Worm (Caenorhabditis elegans): Measurements from ENCODE around the gene dli-1.

dli-1 gene

ce11 chrIV:13098652-13099051 lies at the start of gene dli-1, which contains the start of the genes tin-9.2 and exos-4.1:
dli-1 (minus strand) TSS chrIV:13098792.
tin-9.2 (plus strand) TSS chrIV:13098995.
exos-4.1 (plus strand) TSS chrIV:13098999.
- TF ChIP-seq attf-5 (GFP tag; optimal IDR thresholded peaks at IDR 0.05) = peak; percentile 80
- no peak for TF ChIP-seq let-526 (GFP tag; IDR thresholded peaks at IDR 0.05)
- TF ChIP-seq attf-3 (GFP tag; conservative IDR thresholded peaks at IDR 0.05) = peak; percentile 29; the same call in 1 of the 2 replicates
- TF ChIP-seq F10E7.11 (tag; optimal IDR thresholded peaks at IDR 0.05) = no peak
- TF ChIP-seq ztf-6 (GFP tag; IDR thresholded peaks at IDR 0.05) = no peak
- TF ChIP-seq unc-62 (GFP tag; optimal IDR thresholded peaks at IDR 0.05) = no peak
- TF ChIP-seq pbrm-1 (GFP tag; IDR thresholded peaks at IDR 0.05) = peak; percentile 38; the same call in 1 of the 2 replicates
- peak; percentile 77 for TF ChIP-seq mcd-1 (GFP tag; IDR thresholded peaks at IDR 0.05)
- peak; percentile 63 for TF ChIP-seq lin-40 (tag; optimal IDR thresholded peaks at IDR 0.05)
- no peak for TF ChIP-seq egl-44 (GFP tag; IDR thresholded peaks at IDR 0.05)
- TF ChIP-seq nhr-90 (tag; optimal IDR thresholded peaks at IDR 0.05) = no peak
- no peak for TF ChIP-seq cebp-1 (GFP tag; IDR thresholded peaks at IDR 0.05)
- peak; percentile 77 for TF ChIP-seq cebp-1 (tag; optimal IDR thresholded peaks at IDR 0.05)
- TF ChIP-seq snpc-1.3 (tag; optimal IDR thresholded peaks at IDR 0.05; ENCODE audit: insufficient read depth) = peak; percentile 77
- no peak for TF ChIP-seq F39B2.1 (GFP tag; IDR thresholded peaks at IDR 0.05)
- peak in 1 of 3 experiments; percentile 25 for TF ChIP-seq lin-35 (GFP tag; optimal IDR thresholded peaks at IDR 0.05)
- TF ChIP-seq lir-1 (GFP tag; conservative IDR thresholded peaks at IDR 0.05) = no peak
- no peak for TF ChIP-seq Y53F4B.3 (GFP tag; IDR thresholded peaks at IDR 0.05)
- no peak for TF ChIP-seq ZK185.1 (tag; optimal IDR thresholded peaks at IDR 0.05; ENCODE audit: poor library complexity, severe bottlenecking)
- no peak for TF ChIP-seq F52B5.7 (tag; optimal IDR thresholded peaks at IDR 0.05)
- TF ChIP-seq athp-1 (tag; optimal IDR thresholded peaks at IDR 0.05) = no peak
- TF ChIP-seq hsf-1 (GFP tag; IDR thresholded peaks at IDR 0.05) = no peak
- TF ChIP-seq aptf-2 (GFP tag; conservative IDR thresholded peaks at IDR 0.05) = no peak
- TF ChIP-seq tlf-1 (GFP tag; optimal IDR thresholded peaks at IDR 0.05) = no peak
- no peak for TF ChIP-seq F22D6.2 (tag; optimal IDR thresholded peaks at IDR 0.05)
- 0 out of 2 replicates have a peak, but pooled peaks have one; percentile 11 for TF ChIP-seq K11D2.4 (GFP tag; IDR thresholded peaks at IDR 0.05)
- no peak for TF ChIP-seq rpc-1 (optimal IDR thresholded peaks at IDR 0.05)
- no peak for TF ChIP-seq rpc-1 (tag; optimal IDR thresholded peaks at IDR 0.05)
- no peak for TF ChIP-seq lsy-27 (tag; optimal IDR thresholded peaks at IDR 0.05; ENCODE audit: borderline replicate concordance, insufficient read depth)
- TF ChIP-seq rcor-1 (GFP tag; IDR thresholded peaks at IDR 0.05) = peak; percentile 41; the same call in 1 of the 2 replicates
- TF ChIP-seq him-1 (tag; optimal IDR thresholded peaks at IDR 0.05) = no peak
- no peak for TF ChIP-seq ama-1 (optimal IDR thresholded peaks at IDR 0.05)
- no peak for TF ChIP-seq ama-1 (GFP tag; optimal IDR thresholded peaks at IDR 0.05)
- peak; percentile 71 for TF ChIP-seq lin-54 (GFP tag; optimal IDR thresholded peaks at IDR 0.05)
- TF ChIP-seq ceh-91 (GFP tag; IDR thresholded peaks at IDR 0.05) = peak; percentile 30; the same call in 1 of the 2 replicates
- TF ChIP-seq snpc-1.1 (tag; optimal IDR thresholded peaks at IDR 0.05; ENCODE audit: insufficient read depth) = no peak
- no peak for TF ChIP-seq tbx-9 (tag; optimal IDR thresholded peaks at IDR 0.05; ENCODE audit: borderline replicate concordance)
- no peak for TF ChIP-seq Y67H2A.10 (GFP tag; conservative IDR thresholded peaks at IDR 0.05)
- no peak for TF ChIP-seq akir-1 (GFP tag; optimal IDR thresholded peaks at IDR 0.05)
- TF ChIP-seq egrh-3 (GFP tag; IDR thresholded peaks at IDR 0.05) = no peak
- TF ChIP-seq efl-1 (GFP tag; optimal IDR thresholded peaks at IDR 0.05) = peak; percentile 39
- no peak for TF ChIP-seq nhr-80 (tag; optimal IDR thresholded peaks at IDR 0.05)
- TF ChIP-seq F37B4.10 (GFP tag; IDR thresholded peaks at IDR 0.05) = no peak
- TF ChIP-seq ekl-4 (GFP tag; IDR thresholded peaks at IDR 0.05) = no peak
- no peak for TF ChIP-seq aptf-3 (GFP tag; IDR thresholded peaks at IDR 0.05)
- no peak for TF ChIP-seq cebp-2 (GFP tag; IDR thresholded peaks at IDR 0.05)
- peak; percentile 52 for TF ChIP-seq D2030.7 (GFP tag; IDR thresholded peaks at IDR 0.05)
- no peak for TF ChIP-seq nhr-120 (GFP tag; IDR thresholded peaks at IDR 0.05)
- peak; percentile 70 for TF ChIP-seq madf-6 (GFP tag; IDR thresholded peaks at IDR 0.05)
- no peak for TF ChIP-seq Y79H2A.3 (GFP tag; conservative IDR thresholded peaks at IDR 0.05)

Data from whole organism, young adult.